Worm (Caenorhabditis elegans) whole organism, young adult: ENCODE measurements around the gene fbxa-18.

Experiments used
- B0019.2 ChIP-seq: fragments of 200-800 bp; sonication (Bioruptor generic); conservative IDR thresholded peaks from 2 replicates; pipeline ENCODE4 v1.3.6; 2022; ENCODE audit warnings: missing genetic modification reagents, missing genetic modification characterization, missing compliant biosample characterization
- B0261.1 ChIP-seq: sonication (generic microtip); optimal IDR thresholded peaks from 2 replicates; lab custom pipeline; 2016; ENCODE audit warnings: mild to moderate bottlenecking, missing genetic modification characterization, moderate library complexity, missing compliant biosample characterization
- F33H1.4 ChIP-seq: fragments of 200-800 bp; sonication (Bioruptor generic); IDR thresholded peaks from 2 replicates; pipeline ENCODE4 v1.3.6; 2022; ENCODE audit warnings: missing genetic modification reagents, missing genetic modification characterization, missing compliant biosample characterization
- F37B4.10 ChIP-seq: fragments of 200-800 bp; sonication (Bioruptor generic); IDR thresholded peaks from 2 replicates; pipeline ENCODE4 v1.3.6; 2022; ENCODE audit warnings: missing genetic modification characterization, missing compliant biosample characterization
- F49E8.2 ChIP-seq: sonication (generic microtip); optimal IDR thresholded peaks from 3 replicates; lab custom pipeline; 2017; ENCODE audit warnings: missing genetic modification characterization, mild to moderate bottlenecking, missing compliant biosample characterization, antibody characterized with exemption, moderate library complexity; ENCODE audit not compliant: insufficient read depth
- F57A8.1 ChIP-seq: fragments of 200-800 bp; sonication (Bioruptor generic); optimal IDR thresholded peaks from 2 replicates; lab custom pipeline; 2018; ENCODE audit warnings: mild to moderate bottlenecking, missing genetic modification characterization, moderate library complexity, missing compliant biosample characterization
- K11D2.4 ChIP-seq: fragments of 200-800 bp; sonication (Bioruptor generic); IDR thresholded peaks from 2 replicates; pipeline ENCODE4 v1.3.6; 2022; ENCODE audit warnings: missing genetic modification reagents, missing genetic modification characterization, missing compliant biosample characterization
- Y67H2A.10 ChIP-seq: fragments of 200-800 bp; sonication (Bioruptor generic); conservative IDR thresholded peaks from 2 replicates; pipeline ENCODE4 v1.3.6; 2022; ENCODE audit warnings: missing genetic modification reagents, missing genetic modification characterization, missing compliant biosample characterization
- Y79H2A.3 ChIP-seq: fragments of 200-800 bp; sonication (Bioruptor generic); conservative IDR thresholded peaks from 2 replicates; pipeline ENCODE4 v1.3.6; 2022; ENCODE audit warnings: missing genetic modification reagents, missing genetic modification characterization, missing compliant biosample characterization
- akir-1 ChIP-seq: fragments of 200-800 bp; sonication (Bioruptor generic); optimal IDR thresholded peaks from 2 replicates; lab custom pipeline; 2018; ENCODE audit warnings: mild to moderate bottlenecking, missing genetic modification characterization, moderate library complexity, missing compliant biosample characterization
- ama-1 ChIP-seq, 3 experiments: fragments of 150-350 bp in 1 of 3; sonication (generic microtip) in 2 of 3; optimal IDR thresholded peaks; 2 replicates each; lab custom pipeline; 2014 to 2018; ENCODE audit warnings: missing biosample characterization in 2 of 3, missing genetic modification characterization in 2 of 3, missing genetic modification reagents in 2 of 3
- atf-7 ChIP-seq: sonication (generic microtip); optimal IDR thresholded peaks from 2 replicates; lab custom pipeline; 2017; ENCODE audit warnings: mild to moderate bottlenecking, missing genetic modification characterization, missing compliant biosample characterization
- attf-3 ChIP-seq: fragments of 200-800 bp; sonication (Bioruptor generic); conservative IDR thresholded peaks from 2 replicates; pipeline ENCODE4 v1.3.6; 2022; ENCODE audit warnings: missing genetic modification reagents, missing genetic modification characterization, missing compliant biosample characterization
- attf-5 ChIP-seq: fragments of 200-800 bp; sonication (Bioruptor generic); optimal IDR thresholded peaks from 2 replicates; lab custom pipeline; 2018; ENCODE audit warnings: mild to moderate bottlenecking, missing genetic modification characterization, missing compliant biosample characterization
- bed-1 ChIP-seq: fragments of 200-800 bp; sonication (Bioruptor generic); IDR thresholded peaks from 2 replicates; pipeline ENCODE4 v1.3.6; 2022; ENCODE audit warnings: missing genetic modification reagents, missing genetic modification characterization, missing compliant biosample characterization
- cebp-2 ChIP-seq: fragments of 200-800 bp; sonication (Bioruptor generic); IDR thresholded peaks from 2 replicates; pipeline ENCODE4 v1.3.6; 2022; ENCODE audit warnings: missing genetic modification characterization, missing compliant biosample characterization
- ceh-58 ChIP-seq: fragments of 200-800 bp; sonication (Bioruptor generic); IDR thresholded peaks from 2 replicates; pipeline ENCODE4 v1.3.6; 2022; ENCODE audit warnings: missing genetic modification characterization, missing compliant biosample characterization
- ceh-79 ChIP-seq: sonication (generic microtip); optimal IDR thresholded peaks from 2 replicates; lab custom pipeline; 2017; ENCODE audit warnings: mild to moderate bottlenecking, missing genetic modification characterization, missing compliant biosample characterization
- chd-7 ChIP-seq: sonication (generic microtip); optimal IDR thresholded peaks from 2 replicates; lab custom pipeline; 2016; ENCODE audit warnings: mild to moderate bottlenecking, missing genetic modification characterization, moderate library complexity, missing compliant biosample characterization
- dpl-1 ChIP-seq: fragments of 150-350 bp; optimal IDR thresholded peaks from 2 replicates; lab custom pipeline; 2014; ENCODE audit warnings: missing biosample characterization, missing genetic modification reagents, missing genetic modification characterization
- efl-1 ChIP-seq: fragments of 150-350 bp; optimal IDR thresholded peaks from 2 replicates; lab custom pipeline; 2014; ENCODE audit warnings: missing biosample characterization, missing genetic modification reagents, missing genetic modification characterization
- egl-44 ChIP-seq: fragments of 200-800 bp; sonication (Bioruptor generic); IDR thresholded peaks from 2 replicates; pipeline ENCODE4 v1.3.6; 2022; ENCODE audit warnings: missing genetic modification reagents, missing genetic modification characterization, missing compliant biosample characterization
- egrh-3 ChIP-seq: fragments of 200-800 bp; sonication (Bioruptor generic); IDR thresholded peaks from 2 replicates; pipeline ENCODE4 v1.3.6; 2022; ENCODE audit warnings: missing genetic modification reagents, missing genetic modification characterization, missing compliant biosample characterization
- him-1 ChIP-seq: sonication (generic microtip); optimal IDR thresholded peaks from 2 replicates; lab custom pipeline; 2016; ENCODE audit warnings: missing genotype, missing genetic modification reagents, missing genetic modification characterization, missing compliant biosample characterization
- hmg-1.2 ChIP-seq: fragments of 200-800 bp; sonication (Bioruptor generic); IDR thresholded peaks from 2 replicates; pipeline ENCODE4 v1.3.6; 2022; ENCODE audit warnings: missing genetic modification reagents, missing genetic modification characterization, missing compliant biosample characterization
- hmg-20 ChIP-seq: fragments of 200-800 bp; sonication (Bioruptor generic); IDR thresholded peaks from 2 replicates; pipeline ENCODE4 v1.3.6; 2022; ENCODE audit warnings: missing genetic modification reagents, missing genetic modification characterization, missing compliant biosample characterization
- hrde-1 ChIP-seq: sonication (generic microtip); optimal IDR thresholded peaks from 2 replicates; lab custom pipeline; 2016; ENCODE audit warnings: missing genetic modification characterization, mild to moderate bottlenecking, missing compliant biosample characterization, moderate library complexity, missing genotype, missing genetic modification reagents, borderline replicate concordance
- nfya-1 ChIP-seq: sonication (generic microtip); optimal IDR thresholded peaks from 2 replicates; lab custom pipeline; 2017; ENCODE audit warnings: antibody characterized with exemption, missing compliant biosample characterization, missing genetic modification characterization, borderline replicate concordance; ENCODE audit not compliant: insufficient read depth
- nhr-179 ChIP-seq: sonication (generic microtip); optimal IDR thresholded peaks from 2 replicates; lab custom pipeline; 2016; ENCODE audit warnings: mild to moderate bottlenecking, missing genetic modification characterization, missing compliant biosample characterization
- nhr-80 ChIP-seq: sonication (generic microtip); optimal IDR thresholded peaks from 2 replicates; lab custom pipeline; 2016; ENCODE audit warnings: missing genetic modification characterization, missing compliant biosample characterization
- pha-4 ChIP-seq: fragments of 150-350 bp; sonication (generic microtip); optimal IDR thresholded peaks from 2 replicates; lab custom pipeline; 2014; ENCODE audit warnings: missing biosample characterization, missing genetic modification reagents, missing genetic modification characterization
- repo-1 ChIP-seq: sonication (generic microtip); optimal IDR thresholded peaks from 2 replicates; lab custom pipeline; 2017; ENCODE audit warnings: mild to moderate bottlenecking, missing genetic modification characterization, missing compliant biosample characterization
- sdz-38 ChIP-seq: sonication (generic microtip); optimal IDR thresholded peaks from 2 replicates; lab custom pipeline; 2016; ENCODE audit warnings: missing genotype, missing genetic modification characterization, missing compliant biosample characterization
- snpc-1.1 ChIP-seq: sonication (generic microtip); optimal IDR thresholded peaks from 2 replicates; lab custom pipeline; 2017; ENCODE audit warnings: missing genetic modification characterization, mild to moderate bottlenecking, missing compliant biosample characterization, antibody characterized with exemption, moderate library complexity, missing genotype, missing genetic modification reagents; ENCODE audit not compliant: insufficient read depth
- snpc-3.4 ChIP-seq: sonication (generic microtip); optimal IDR thresholded peaks from 2 replicates; lab custom pipeline; 2017; ENCODE audit warnings: missing genetic modification characterization, mild to moderate bottlenecking, missing compliant biosample characterization, antibody characterized with exemption, moderate library complexity, missing genotype, missing genetic modification reagents
- snpc-4 ChIP-seq, 5 experiments: fragments of 150-350 bp in 1 of 5; sonication (generic microtip) in 4 of 5; optimal IDR thresholded peaks; 2 replicates each; lab custom pipeline; 2014 to 2018; ENCODE audit warnings: missing genetic modification characterization in 5 of 5, missing biosample characterization in 3 of 5, antibody characterized with exemption in 2 of 5, mild to moderate bottlenecking in 2 of 5, missing compliant biosample characterization in 2 of 5, missing genotype in 2 of 5, moderate library complexity in 2 of 5, missing genetic modification reagents in 1 of 5
- somi-1 ChIP-seq: fragments of 200-800 bp; sonication (Bioruptor generic); optimal IDR thresholded peaks from 2 replicates; lab custom pipeline; 2018; ENCODE audit warnings: mild to moderate bottlenecking, missing genetic modification characterization, missing compliant biosample characterization
- sptf-2 ChIP-seq: fragments of 200-800 bp; sonication (Bioruptor generic); optimal IDR thresholded peaks from 2 replicates; lab custom pipeline; 2018; ENCODE audit warnings: mild to moderate bottlenecking, missing genetic modification characterization, missing compliant biosample characterization
- unc-62 ChIP-seq: fragments of 150-350 bp; optimal IDR thresholded peaks from 2 replicates; lab custom pipeline; 2014; ENCODE audit warnings: missing biosample characterization, missing genetic modification reagents, missing genetic modification characterization
- ztf-6 ChIP-seq: fragments of 200-800 bp; sonication (Bioruptor generic); IDR thresholded peaks from 2 replicates; pipeline ENCODE4 v1.3.6; 2022; ENCODE audit warnings: missing genetic modification reagents, missing genetic modification characterization, missing compliant biosample characterization

The fbxa-18 gene

ce11 chrV:16103594-16103993, 38.9 kb upstream of the fbxa-18 start, which contains the start of gene argk-1:
TSS of gene argk-1 (plus strand) at chrV:16103894.
- TF ChIP-seq ama-1 (optimal IDR thresholded peaks at IDR 0.05; lab: Kevin White, UChicago) (no peak), ama-1 (GFP tag; optimal IDR thresholded peaks at IDR 0.05; lab: Kevin White, UChicago) (no peak), ceh-58 (no peak), unc-62 (GFP tag; lab: Kevin White, UChicago) (no peak), F33H1.4 (GFP tag; lab: Robert Waterston, UW) (no peak), ztf-6 (no peak), snpc-1.1 (tag; lab: Kevin White, UChicago) (no peak), ceh-79 (tag; lab: Kevin White, UChicago) (no peak), B0261.1 (tag; lab: Kevin White, UChicago) (no peak), pha-4 (tag; lab: Kevin White, UChicago) (no peak), attf-3 (GFP tag; lab: Robert Waterston, UW) (no peak), dpl-1 (GFP tag; lab: Kevin White, UChicago) (no peak), egrh-3 (no peak), F37B4.10 (GFP tag; lab: Robert Waterston, UW) (no peak)

- TF ChIP-seq sdz-38 (tag; lab: Kevin White, UChicago) (no peak), snpc-4 (GFP tag; optimal IDR thresholded peaks at IDR 0.05; lab: Kevin White, UChicago) (no peak), snpc-4 (tag; optimal IDR thresholded peaks at IDR 0.05; lab: Kevin White, UChicago) (no peak), nhr-80 (no peak), Y79H2A.3 (no peak), dpl-1 (GFP tag; lab: Kevin White, UChicago) (no peak), hmg-1.2 (GFP tag; lab: Robert Waterston, UW) (no peak), B0019.2 (GFP tag; lab: Robert Waterston, UW) (no peak), somi-1 (no peak), egl-44 (GFP tag; lab: Robert Waterston, UW) (no peak), hrde-1 (tag; lab: Kevin White, UChicago) (no peak), hmg-20 (GFP tag; lab: Robert Waterston, UW) (no peak), akir-1 (GFP tag; lab: Kevin White, UChicago) (no peak), F49E8.2 (tag; lab: Kevin White, UChicago) (no peak), bed-1 (GFP tag; lab: Robert Waterston, UW) (no peak), sptf-2 (GFP tag; lab: Kevin White, UChicago) (no peak)
- TF ChIP-seq, all 124 proteins: peak for 0
Observed at ce11 chrV:16114237-16114636, 28.2 kb upstream of the fbxa-18 start, which contains the start of gene srxa-16. TSS of gene srxa-16 (minus strand) at chrV:16114337.

- TF ChIP-seq atf-7 (tag; lab: Kevin White, UChicago) (no peak), repo-1 (tag; lab: Kevin White, UChicago) (no peak), cebp-2 (no peak), snpc-3.4 (tag; lab: Kevin White, UChicago) (no peak), chd-7 (tag; lab: Kevin White, UChicago) (no peak), nhr-179 (tag; lab: Kevin White, UChicago) (no peak), efl-1 (no peak), egrh-3 (no peak), attf-5 (GFP tag; lab: Kevin White, UChicago) (no peak), F57A8.1 (no peak), Y67H2A.10 (GFP tag; lab: Robert Waterston, UW) (no peak), unc-62 (GFP tag; lab: Kevin White, UChicago) (no peak), nfya-1 (no peak), him-1 (tag; lab: Kevin White, UChicago) (no peak), K11D2.4 (GFP tag; lab: Robert Waterston, UW) (no peak)
- TF ChIP-seq, all 124 proteins: peak for 0
Observed at ce11 chrV:16115381-16115780, 27.1 kb upstream of the fbxa-18 start, which contains the start of gene str-25. TSS of gene str-25 (plus strand) at chrV:16115681.
